Worm (Caenorhabditis elegans): ENCODE results near the gene ttr-28.

ttr-28 gene

DNA sequence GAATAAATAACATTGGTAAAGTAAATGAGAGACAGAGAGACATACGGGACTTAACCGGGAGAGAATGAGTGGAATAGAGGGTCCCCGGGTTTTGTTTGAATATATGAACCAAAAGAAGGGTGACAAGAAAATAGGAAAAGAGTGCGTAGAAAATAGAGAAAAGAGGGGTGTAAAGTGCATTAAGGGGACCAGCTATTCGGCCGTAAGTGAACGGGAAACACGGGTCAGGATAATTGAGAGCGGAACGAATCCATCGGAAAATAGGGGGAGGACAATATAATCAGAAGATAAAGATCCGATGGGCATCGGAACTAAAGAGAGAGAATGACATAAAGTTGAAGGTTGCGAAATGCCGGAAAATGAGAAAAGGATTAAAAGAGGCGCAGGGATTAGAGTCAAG lies 7.6 kb downstream of the ttr-28 start:
- TF ChIP-seq C34F6.9 (tag; optimal IDR thresholded peaks at IDR 0.05) (no peak), aly-2 (tag; optimal IDR thresholded peaks at IDR 0.05) (no peak), R02D3.7 (tag; optimal IDR thresholded peaks at IDR 0.05) (no peak), unc-55 (GFP tag; optimal IDR thresholded peaks at IDR 0.05) (peak; percentile 26), nhr-10 (tag; optimal IDR thresholded peaks at IDR 0.05) (no peak), sma-3 (GFP tag; optimal IDR thresholded peaks at IDR 0.05) (no peak), ztf-11 (tag; optimal IDR thresholded peaks at IDR 0.05) (no peak)

DNA sequence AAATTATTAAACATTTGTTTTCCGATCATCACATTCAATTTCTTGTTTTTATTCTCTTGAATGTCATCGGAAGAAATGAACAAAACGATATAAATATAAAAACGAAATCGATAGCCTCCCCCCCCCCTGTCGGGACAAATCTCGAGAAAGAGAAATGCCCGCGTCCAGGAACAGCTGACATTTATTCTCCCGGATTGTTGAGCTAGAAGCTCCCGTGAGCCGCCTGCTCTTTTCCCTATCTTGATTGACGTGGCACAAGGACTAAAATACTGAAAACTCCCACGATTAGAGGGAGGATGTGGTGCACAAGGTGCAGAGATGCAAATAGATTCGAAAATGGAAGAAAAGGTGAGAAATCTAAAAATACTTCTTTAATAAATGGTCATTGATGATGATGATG lies 8.1 kb downstream of the ttr-28 start:
- TF ChIP-seq nhr-23 (tag; optimal IDR thresholded peaks at IDR 0.05) = no peak
- peak; percentile 15 for TF ChIP-seq F13H6.1 (tag; optimal IDR thresholded peaks at IDR 0.05)
- TF ChIP-seq lin-11 (tag; optimal IDR thresholded peaks at IDR 0.05) = no peak
- no peak for TF ChIP-seq lsy-2 (tag; optimal IDR thresholded peaks at IDR 0.05)
- no peak for TF ChIP-seq mdl-1 (tag; optimal IDR thresholded peaks at IDR 0.05)
- TF ChIP-seq crh-2 (tag; optimal IDR thresholded peaks at IDR 0.05) = peak; percentile 22
- no peak for TF ChIP-seq aly-2 (tag; optimal IDR thresholded peaks at IDR 0.05)
- TF ChIP-seq nhr-129 (tag; optimal IDR thresholded peaks at IDR 0.05) = peak; percentile 14
- TF ChIP-seq nhr-6 (tag; optimal IDR thresholded peaks at IDR 0.05) = no peak
- no peak for TF ChIP-seq unc-62 (GFP tag; optimal IDR thresholded peaks at IDR 0.05)
- no peak for TF ChIP-seq unc-39 (tag; optimal IDR thresholded peaks at IDR 0.05)
- no peak for TF ChIP-seq sem-4 (tag; optimal IDR thresholded peaks at IDR 0.05)

ce11 chrV:12895772-12896171 lies 9.2 kb downstream of the ttr-28 start, which contains the start of gene ttbk-7:
Gene ttbk-7, minus strand, starts transcription at chrV:12895872.
- TF ChIP-seq mdl-1 (tag; optimal IDR thresholded peaks at IDR 0.05) (no peak), egl-27 (tag; optimal IDR thresholded peaks at IDR 0.05) (no peak), crh-2 (tag; optimal IDR thresholded peaks at IDR 0.05) (no peak), unc-39 (tag; optimal IDR thresholded peaks at IDR 0.05) (no peak), blmp-1 (tag; optimal IDR thresholded peaks at IDR 0.05; ENCODE audit: insufficient read depth) (no peak), Y55F3AM.14 (GFP tag; optimal IDR thresholded peaks at IDR 0.05) (no peak), nhr-10 (tag; optimal IDR thresholded peaks at IDR 0.05) (no peak), zag-1 (tag; optimal IDR thresholded peaks at IDR 0.05) (no peak), peb-1 (tag; optimal IDR thresholded peaks at IDR 0.05) (no peak), ama-1 (optimal IDR thresholded peaks at IDR 0.05) (no peak), alr-1 (tag; optimal IDR thresholded peaks at IDR 0.05) (no peak), nhr-11 (tag; optimal IDR thresholded peaks at IDR 0.05) (no peak), ztf-1 (GFP tag; conservative IDR thresholded peaks at IDR 0.05) (no peak), elt-1 (tag; optimal IDR thresholded peaks at IDR 0.05) (no peak), ceh-82 (tag; optimal IDR thresholded peaks at IDR 0.05) (no peak)

- no peak for TF ChIP-seq skn-1 (tag; optimal IDR thresholded peaks at IDR 0.05)
- TF ChIP-seq lin-11 (tag; optimal IDR thresholded peaks at IDR 0.05) = no peak
- TF ChIP-seq egl-27 (tag; optimal IDR thresholded peaks at IDR 0.05) = no peak
- TF ChIP-seq lsy-2 (tag; optimal IDR thresholded peaks at IDR 0.05) = no peak
- no peak for TF ChIP-seq lin-13 (GFP tag; optimal IDR thresholded peaks at IDR 0.05)
- TF ChIP-seq ZK546.5 (tag; optimal IDR thresholded peaks at IDR 0.05) = no peak
- TF ChIP-seq nhr-21 (tag; optimal IDR thresholded peaks at IDR 0.05) = no peak
- no peak for TF ChIP-seq sem-4 (tag; optimal IDR thresholded peaks at IDR 0.05)
- TF ChIP-seq dmd-4 (tag; optimal IDR thresholded peaks at IDR 0.05) = no peak
- TF ChIP-seq nhr-10 (tag; optimal IDR thresholded peaks at IDR 0.05) = no peak
- no peak for TF ChIP-seq lin-39 (tag; optimal IDR thresholded peaks at IDR 0.05)
- no peak for TF ChIP-seq nhr-11 (tag; optimal IDR thresholded peaks at IDR 0.05)
- TF ChIP-seq ceh-82 (tag; optimal IDR thresholded peaks at IDR 0.05) = no peak
- TF ChIP-seq elt-3 (tag; optimal IDR thresholded peaks at IDR 0.05) = no peak
- TF ChIP-seq nhr-25 (tag; optimal IDR thresholded peaks at IDR 0.05) = no peak
- no peak for TF ChIP-seq blmp-1 (tag; optimal IDR thresholded peaks at IDR 0.05; ENCODE audit: insufficient read depth)
- no peak for TF ChIP-seq sma-3 (GFP tag; optimal IDR thresholded peaks at IDR 0.05)
These were observed 19.1 kb downstream of the ttr-28 start, which contains the start of gene glb-24 for ce11 chrV:12885860-12886259. Gene glb-24, minus strand, starts transcription at chrV:12885960.

DNA sequence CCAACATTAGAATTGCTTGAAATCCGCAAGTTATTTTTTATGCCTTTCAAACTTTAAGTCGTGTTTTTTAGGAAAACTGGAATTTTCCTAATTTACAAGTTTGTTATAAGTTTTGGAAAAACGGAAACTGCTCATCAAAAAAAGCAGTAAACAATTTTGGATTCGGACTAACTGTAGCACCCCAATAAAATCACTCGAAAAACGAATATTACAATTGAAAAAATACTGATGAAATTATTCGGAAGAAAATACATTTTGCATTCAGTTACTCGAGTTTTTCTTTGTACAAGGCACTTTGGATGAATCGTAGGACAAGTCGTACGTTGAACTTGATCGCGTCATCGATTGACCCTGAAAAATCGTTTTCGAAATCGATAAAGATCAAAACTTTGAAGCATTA lies 22.6 kb downstream of the ttr-28 start:
- TF ChIP-seq nhr-129 (tag; optimal IDR thresholded peaks at IDR 0.05) (no peak), nhr-12 (tag; optimal IDR thresholded peaks at IDR 0.05) (no peak), unc-39 (tag; optimal IDR thresholded peaks at IDR 0.05) (no peak), zag-1 (tag; optimal IDR thresholded peaks at IDR 0.05) (no peak), F13H6.1 (tag; optimal IDR thresholded peaks at IDR 0.05) (no peak), nhr-11 (tag; optimal IDR thresholded peaks at IDR 0.05) (no peak), C34F6.9 (tag; optimal IDR thresholded peaks at IDR 0.05) (no peak), ztf-1 (GFP tag; conservative IDR thresholded peaks at IDR 0.05) (no peak), R02D3.7 (tag; optimal IDR thresholded peaks at IDR 0.05) (no peak), blmp-1 (tag; optimal IDR thresholded peaks at IDR 0.05; ENCODE audit: insufficient read depth) (no peak), nhr-25 (tag; optimal IDR thresholded peaks at IDR 0.05) (no peak), sem-4 (tag; optimal IDR thresholded peaks at IDR 0.05) (no peak), peb-1 (tag; optimal IDR thresholded peaks at IDR 0.05) (no peak), mbf-1 (tag; optimal IDR thresholded peaks at IDR 0.05) (no peak)

All from whole organism, L2 larva.